Fruit fly (Drosophila melanogaster): Measurements from ENCODE around the gene Setx.

Gene Setx

DNA sequence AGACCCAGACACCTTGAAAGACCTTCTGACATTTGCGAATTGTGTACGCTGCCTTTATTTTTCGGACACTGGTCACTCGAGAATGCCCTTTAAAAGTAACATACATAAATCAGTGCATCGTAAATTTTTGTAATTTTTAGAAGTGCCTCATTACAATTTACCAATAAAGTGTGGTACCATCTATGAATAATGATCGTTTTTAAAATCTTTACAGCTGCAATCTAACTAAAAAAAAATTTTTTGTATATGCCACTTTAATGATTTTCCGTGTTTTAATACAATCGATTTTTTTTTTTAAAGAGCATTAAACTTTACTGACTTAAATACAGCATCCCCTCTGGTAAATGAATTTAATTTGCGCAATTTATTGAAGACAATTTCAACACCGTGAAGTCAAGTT lies 19.8 kb upstream of the Setx start (continued):
- no peak for TF ChIP-seq jim (GFP tag; optimal IDR thresholded peaks at IDR 0.05)
- peak; percentile 56 for TF ChIP-seq woc (GFP tag; optimal IDR thresholded peaks at IDR 0.05)
- TF ChIP-seq Rel (GFP tag; optimal IDR thresholded peaks at IDR 0.05), result no peak
- no peak for TF ChIP-seq Rel (tag; optimal IDR thresholded peaks at IDR 0.05)
- TF ChIP-seq lola (GFP tag; optimal IDR thresholded peaks at IDR 0.05), result no peak
- TF ChIP-seq CG9705 (GFP tag; optimal IDR thresholded peaks at IDR 0.05), result no peak
- TF ChIP-seq OdsH (GFP tag; optimal IDR thresholded peaks at IDR 0.05), result peak; percentile 72
- TF ChIP-seq rgr (GFP tag; optimal IDR thresholded peaks at IDR 0.05), result peak; percentile 71
- TF ChIP-seq Mio (GFP tag; optimal IDR thresholded peaks at IDR 0.05), result no peak

DNA sequence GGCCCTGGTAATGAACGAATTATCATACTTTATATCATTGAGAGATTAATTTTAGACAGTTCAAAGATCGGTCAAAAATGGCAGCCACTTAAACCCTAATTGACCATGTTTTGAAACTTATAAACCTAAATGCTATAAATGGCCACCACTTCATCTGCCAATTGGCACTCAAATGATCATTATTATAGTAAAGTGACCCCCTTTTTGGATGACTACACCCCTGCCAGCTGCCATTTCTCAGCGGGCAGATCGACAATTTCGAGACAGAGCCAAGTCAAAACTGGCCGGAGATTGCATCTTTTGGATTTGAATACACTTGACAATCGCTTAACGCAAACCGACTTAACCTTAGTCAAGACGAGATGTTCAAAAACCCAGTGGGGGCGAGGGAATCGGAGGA lies 18.9 kb upstream of the Setx start:
- TF ChIP-seq Jra (GFP tag; optimal IDR thresholded peaks at IDR 0.05), result no peak
- no peak for TF ChIP-seq Dif (GFP tag; optimal IDR thresholded peaks at IDR 0.05; ENCODE audit: partially characterized antibody)
- TF ChIP-seq br (GFP tag; optimal IDR thresholded peaks at IDR 0.05), result peak; percentile 53
- TF ChIP-seq rgr (GFP tag; optimal IDR thresholded peaks at IDR 0.05), result peak; percentile 49
- no peak for TF ChIP-seq Abd-B (GFP tag; optimal IDR thresholded peaks at IDR 0.05)
- no peak for TF ChIP-seq Myc (optimal IDR thresholded peaks at IDR 0.05)
- TF ChIP-seq usp (GFP tag; optimal IDR thresholded peaks at IDR 0.05), result no peak
- no peak for TF ChIP-seq dmrt93B (GFP tag; optimal IDR thresholded peaks at IDR 0.05)
- no peak for TF ChIP-seq Rel (GFP tag; optimal IDR thresholded peaks at IDR 0.05)
- no peak for TF ChIP-seq Rel (tag; optimal IDR thresholded peaks at IDR 0.05)
- TF ChIP-seq dl (GFP tag; optimal IDR thresholded peaks at IDR 0.05; ENCODE audit: insufficient read depth in 1 of 2, partially characterized antibody in 2 of 2), result no peak
- TF ChIP-seq GATAd (GFP tag; optimal IDR thresholded peaks at IDR 0.05), result no peak
- TF ChIP-seq h (GFP tag; optimal IDR thresholded peaks at IDR 0.05), result peak; percentile 48
- TF ChIP-seq Hr83 (GFP tag; optimal IDR thresholded peaks at IDR 0.05; ENCODE audit: poor library complexity, severe bottlenecking), result no peak
- no peak for TF ChIP-seq jim (GFP tag; optimal IDR thresholded peaks at IDR 0.05)
- no peak for TF ChIP-seq lola (GFP tag; optimal IDR thresholded peaks at IDR 0.05)
- no peak for TF ChIP-seq N (GFP tag; optimal IDR thresholded peaks at IDR 0.05)
- no peak for TF ChIP-seq tai (GFP tag; optimal IDR thresholded peaks at IDR 0.05)
- TF ChIP-seq dsf (GFP tag; optimal IDR thresholded peaks at IDR 0.05; ENCODE audit: borderline replicate concordance), result no peak
- TF ChIP-seq brk (GFP tag; optimal IDR thresholded peaks at IDR 0.05), result no peak
- TF ChIP-seq OdsH (GFP tag; optimal IDR thresholded peaks at IDR 0.05), result peak; percentile 43
- peak in 1 of 2 experiments; percentile 49 for TF ChIP-seq foxo (GFP tag; optimal IDR thresholded peaks at IDR 0.05)
- TF ChIP-seq HLH106 (tag; optimal IDR thresholded peaks at IDR 0.05), result peak; percentile 31
- TF ChIP-seq CrebA (GFP tag; optimal IDR thresholded peaks at IDR 0.05; ENCODE audit: borderline replicate concordance), result no peak
- TF ChIP-seq sage (GFP tag; optimal IDR thresholded peaks at IDR 0.05), result no peak
- TF ChIP-seq Vsx2 (GFP tag; optimal IDR thresholded peaks at IDR 0.05; ENCODE audit: partially characterized antibody), result no peak
- TF ChIP-seq Dfd (GFP tag; optimal IDR thresholded peaks at IDR 0.05), result no peak
- no peak for TF ChIP-seq psq (GFP tag; optimal IDR thresholded peaks at IDR 0.05)
- TF ChIP-seq Mio (GFP tag; optimal IDR thresholded peaks at IDR 0.05), result no peak
- TF ChIP-seq woc (GFP tag; optimal IDR thresholded peaks at IDR 0.05), result no peak
- no peak for TF ChIP-seq CG32264 (GFP tag; optimal IDR thresholded peaks at IDR 0.05)
- TF ChIP-seq ey (GFP tag; optimal IDR thresholded peaks at IDR 0.05), result peak; percentile 48
- peak; percentile 43 for TF ChIP-seq Sp1 (GFP tag; optimal IDR thresholded peaks at IDR 0.05)
- peak; percentile 6 for TF ChIP-seq Hnf4 (GFP tag; optimal IDR thresholded peaks at IDR 0.05)
- TF ChIP-seq fru (GFP tag; optimal IDR thresholded peaks at IDR 0.05), result peak; percentile 22
- TF ChIP-seq sv (GFP tag; optimal IDR thresholded peaks at IDR 0.05), result no peak
- TF ChIP-seq CG9705 (GFP tag; optimal IDR thresholded peaks at IDR 0.05), result no peak
- no peak for TF ChIP-seq pan (optimal IDR thresholded peaks at IDR 0.05)
- no peak for TF ChIP-seq Hr78 (GFP tag; optimal IDR thresholded peaks at IDR 0.05)

DNA sequence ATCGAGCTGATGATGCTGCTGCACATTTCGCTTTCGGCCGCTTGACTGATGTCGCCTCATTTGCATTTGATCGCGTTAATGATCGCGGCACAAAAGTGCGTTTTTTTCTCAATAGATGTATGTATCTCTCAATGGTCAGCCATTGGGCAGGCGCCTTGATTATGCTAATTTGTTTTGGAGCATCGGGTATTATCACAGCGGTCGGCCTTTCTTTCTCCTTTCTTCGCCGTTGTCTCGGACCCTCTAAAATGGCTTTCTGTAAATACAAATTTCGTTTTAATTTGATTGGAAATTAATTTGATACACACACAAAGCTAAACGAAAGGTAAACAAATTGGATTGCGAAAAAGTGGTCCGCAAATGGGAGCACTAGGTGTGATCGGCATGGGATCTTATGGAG lies 18.0 kb upstream of the Setx start:
- no peak for TF ChIP-seq usp (GFP tag; optimal IDR thresholded peaks at IDR 0.05)
- no peak for TF ChIP-seq dl (GFP tag; optimal IDR thresholded peaks at IDR 0.05; ENCODE audit: insufficient read depth in 1 of 2, partially characterized antibody in 2 of 2)
- no peak for TF ChIP-seq jim (GFP tag; optimal IDR thresholded peaks at IDR 0.05)
- no peak for TF ChIP-seq CrebA (GFP tag; optimal IDR thresholded peaks at IDR 0.05; ENCODE audit: borderline replicate concordance)
- no peak for TF ChIP-seq sage (GFP tag; optimal IDR thresholded peaks at IDR 0.05)
- TF ChIP-seq Hr83 (GFP tag; optimal IDR thresholded peaks at IDR 0.05; ENCODE audit: poor library complexity, severe bottlenecking), result no peak
- TF ChIP-seq lola (GFP tag; optimal IDR thresholded peaks at IDR 0.05), result no peak
